Worm (Caenorhabditis elegans) whole organism, late embryonic: ENCODE results near the gene slc-25A26.
A peak's percentile ranks its signal among the peaks of the same experiment; 100 is the strongest.

ENCODE experiments used
- C08G9.2 ChIP-seq: sonication (generic microtip); optimal IDR thresholded peaks from 2 replicates; lab custom pipeline; 2016; ENCODE audit warnings: mild to moderate bottlenecking, missing genetic modification characterization, moderate library complexity, missing compliant biosample characterization
- F13H6.1 ChIP-seq: sonication (generic microtip); optimal IDR thresholded peaks from 2 replicates; lab custom pipeline; 2016; ENCODE audit warnings: missing genetic modification characterization, missing compliant biosample characterization
- K09A11.1 ChIP-seq: sonication (generic microtip); optimal IDR thresholded peaks from 2 replicates; lab custom pipeline; 2017; ENCODE audit warnings: antibody characterized with exemption, mild to moderate bottlenecking, missing genetic modification characterization, missing compliant biosample characterization; ENCODE audit not compliant: insufficient read depth
- Y22D7AL.16 ChIP-seq: sonication (generic microtip); optimal IDR thresholded peaks from 2 replicates; lab custom pipeline; 2016; ENCODE audit warnings: missing genetic modification characterization, missing compliant biosample characterization
- ama-1 ChIP-seq: fragments of 150-350 bp; optimal IDR thresholded peaks from 2 replicates; lab custom pipeline; 2014
- ceh-14 ChIP-seq: sonication (generic microtip); optimal IDR thresholded peaks from 2 replicates; lab custom pipeline; 2016; ENCODE audit warnings: missing genotype, missing genetic modification characterization, missing compliant biosample characterization
- ceh-18 ChIP-seq: sonication (generic microtip); optimal IDR thresholded peaks from 2 replicates; lab custom pipeline; 2016; ENCODE audit warnings: missing genetic modification characterization, missing compliant biosample characterization
- ceh-22 ChIP-seq: sonication (generic microtip); optimal IDR thresholded peaks from 2 replicates; lab custom pipeline; 2017; ENCODE audit warnings: missing biosample characterization, missing genetic modification characterization
- ceh-30 ChIP-seq: fragments of 150-350 bp; optimal IDR thresholded peaks from 2 replicates; lab custom pipeline; 2014; ENCODE audit warnings: missing biosample characterization, missing genetic modification characterization
- ceh-34 ChIP-seq: sonication (generic microtip); optimal IDR thresholded peaks from 2 replicates; lab custom pipeline; 2016; ENCODE audit warnings: mild to moderate bottlenecking, missing genetic modification characterization, missing compliant biosample characterization
- ceh-45 ChIP-seq: fragments of 200-800 bp; sonication (Bioruptor generic); IDR thresholded peaks from 2 replicates; pipeline ENCODE4 v1.3.6; 2022; ENCODE audit warnings: missing genetic modification reagents, missing genetic modification characterization, missing compliant biosample characterization
- ceh-48 ChIP-seq: sonication (generic microtip); optimal IDR thresholded peaks from 2 replicates; lab custom pipeline; 2016; ENCODE audit warnings: missing genetic modification characterization, inconsistent platforms, missing compliant biosample characterization
- ceh-6 ChIP-seq: fragments of 200-800 bp; sonication (Bioruptor generic); optimal IDR thresholded peaks from 2 replicates; lab custom pipeline; 2018; ENCODE audit warnings: mild to moderate bottlenecking, missing genetic modification characterization, missing compliant biosample characterization
- ceh-9 ChIP-seq: sonication (generic microtip); optimal IDR thresholded peaks from 2 replicates; lab custom pipeline; 2016; ENCODE audit warnings: mild to moderate bottlenecking, missing genetic modification characterization, inconsistent platforms, missing compliant biosample characterization
- che-1 ChIP-seq: sonication (generic microtip); optimal IDR thresholded peaks from 2 replicates; lab custom pipeline; 2016; ENCODE audit warnings: mild to moderate bottlenecking, missing genetic modification characterization, missing compliant biosample characterization
- elt-4 ChIP-seq: sonication (generic microtip); optimal IDR thresholded peaks from 2 replicates; lab custom pipeline; 2016; ENCODE audit warnings: missing genetic modification characterization, missing compliant biosample characterization
- ets-4 ChIP-seq: sonication (generic microtip); optimal IDR thresholded peaks from 2 replicates; lab custom pipeline; 2016; ENCODE audit warnings: missing genetic modification characterization, missing compliant biosample characterization
- eyg-1 ChIP-seq: sonication (generic microtip); optimal IDR thresholded peaks from 2 replicates; lab custom pipeline; 2016; ENCODE audit warnings: missing genotype, missing genetic modification characterization, missing compliant biosample characterization
- fax-1 ChIP-seq: sonication (generic microtip); optimal IDR thresholded peaks from 2 replicates; lab custom pipeline; 2016; ENCODE audit warnings: missing genotype, missing genetic modification characterization, missing compliant biosample characterization
- fkh-10 ChIP-seq: fragments of 150-350 bp; optimal IDR thresholded peaks from 2 replicates; lab custom pipeline; 2014; ENCODE audit warnings: missing biosample characterization, missing genetic modification reagents, missing genetic modification characterization
- fkh-6 ChIP-seq: sonication (generic microtip); optimal IDR thresholded peaks from 2 replicates; lab custom pipeline; 2016; ENCODE audit warnings: missing genetic modification characterization, missing compliant biosample characterization
- gmeb-2 ChIP-seq: sonication (generic microtip); optimal IDR thresholded peaks from 2 replicates; lab custom pipeline; 2016; ENCODE audit warnings: missing genetic modification characterization, inconsistent platforms, missing compliant biosample characterization
- hlh-13 ChIP-seq: fragments of 200-800 bp; sonication (Bioruptor generic); optimal IDR thresholded peaks from 2 replicates; lab custom pipeline; 2018; ENCODE audit warnings: mild to moderate bottlenecking, missing genetic modification characterization, missing compliant biosample characterization
- hlh-15 ChIP-seq: sonication (generic microtip); optimal IDR thresholded peaks from 2 replicates; lab custom pipeline; 2016; ENCODE audit warnings: missing genetic modification characterization, missing compliant biosample characterization
- hlh-30 ChIP-seq: sonication (generic microtip); optimal IDR thresholded peaks from 2 replicates; lab custom pipeline; 2017; ENCODE audit warnings: antibody characterized with exemption, missing genetic modification characterization, missing compliant biosample characterization; ENCODE audit not compliant: insufficient read depth
- hlh-6 ChIP-seq: sonication (generic microtip); optimal IDR thresholded peaks from 2 replicates; lab custom pipeline; 2016; ENCODE audit warnings: missing genotype, missing genetic modification characterization, missing compliant biosample characterization
- hlh-8 ChIP-seq: sonication (generic microtip); optimal IDR thresholded peaks from 2 replicates; lab custom pipeline; 2016; ENCODE audit warnings: missing genotype, missing genetic modification characterization, missing compliant biosample characterization
- nfya-1 ChIP-seq: sonication (generic microtip); optimal IDR thresholded peaks from 2 replicates; lab custom pipeline; 2017; ENCODE audit warnings: missing genetic modification characterization, mild to moderate bottlenecking, missing compliant biosample characterization, antibody characterized with exemption, moderate library complexity
- nhr-11 ChIP-seq: fragments of 150-350 bp; optimal IDR thresholded peaks from 2 replicates; lab custom pipeline; 2014; ENCODE audit warnings: missing biosample characterization, missing genetic modification characterization
- nhr-232 ChIP-seq: sonication (generic microtip); optimal IDR thresholded peaks from 2 replicates; lab custom pipeline; 2016; ENCODE audit warnings: missing genetic modification characterization, missing compliant biosample characterization
- npax-4 ChIP-seq: sonication (generic microtip); optimal IDR thresholded peaks from 2 replicates; lab custom pipeline; 2016; ENCODE audit warnings: missing genetic modification characterization, missing compliant biosample characterization
- pag-3 ChIP-seq: sonication (generic microtip); optimal IDR thresholded peaks from 2 replicates; lab custom pipeline; 2016; ENCODE audit warnings: missing compliant biosample characterization, missing genetic modification characterization, borderline replicate concordance
- pax-1 ChIP-seq: fragments of 150-350 bp; optimal IDR thresholded peaks from 2 replicates; lab custom pipeline; 2014; ENCODE audit warnings: missing biosample characterization, missing genetic modification characterization
- pha-2 ChIP-seq: sonication (generic microtip); optimal IDR thresholded peaks from 2 replicates; lab custom pipeline; 2017; ENCODE audit warnings: mild to moderate bottlenecking, missing genetic modification characterization, missing compliant biosample characterization
- pha-4 ChIP-seq: fragments of 150-350 bp; optimal IDR thresholded peaks from 2 replicates; lab custom pipeline; 2018; ENCODE audit warnings: missing biosample characterization, missing genetic modification reagents, missing genetic modification characterization
- ref-2 ChIP-seq: sonication (generic microtip); optimal IDR thresholded peaks from 2 replicates; lab custom pipeline; 2016; ENCODE audit warnings: missing genetic modification characterization, missing compliant biosample characterization
- sdc-2 ChIP-seq: sonication (generic microtip); optimal IDR thresholded peaks from 2 replicates; lab custom pipeline; 2016; ENCODE audit warnings: missing genotype, missing genetic modification characterization, missing compliant biosample characterization
- sox-4 ChIP-seq: sonication (generic microtip); optimal IDR thresholded peaks from 2 replicates; lab custom pipeline; 2017; ENCODE audit warnings: mild to moderate bottlenecking, missing genetic modification characterization, inconsistent platforms, missing compliant biosample characterization
- tbx-2 ChIP-seq: sonication (generic microtip); optimal IDR thresholded peaks from 2 replicates; lab custom pipeline; 2016; ENCODE audit warnings: missing genetic modification characterization, missing compliant biosample characterization
- tbx-7 ChIP-seq: sonication (generic microtip); optimal IDR thresholded peaks from 2 replicates; lab custom pipeline; 2016; ENCODE audit warnings: missing genotype, missing genetic modification characterization, missing compliant biosample characterization
- ttx-3 ChIP-seq: sonication (generic microtip); optimal IDR thresholded peaks from 2 replicates; lab custom pipeline; 2016; ENCODE audit warnings: missing genetic modification reagents, missing genetic modification characterization, missing compliant biosample characterization
- unc-3 ChIP-seq, 2 experiments: fragments of 200-800 bp in 1 of 2; sonication (Bioruptor generic) in 1 of 2; sonication (generic microtip) in 1 of 2; conservative IDR thresholded peaks in 1 of 2; optimal IDR thresholded peaks in 1 of 2; 2 replicates each; pipeline versions ENCODE4 v1.3.6 to Lab custom; 2016 to 2022; ENCODE audit warnings: missing compliant biosample characterization in 2 of 2, missing genetic modification characterization in 2 of 2, missing genetic modification reagents in 1 of 2
- unc-42 ChIP-seq: sonication (generic microtip); optimal IDR thresholded peaks from 2 replicates; lab custom pipeline; 2016; ENCODE audit warnings: missing genotype, missing genetic modification characterization, missing compliant biosample characterization
- unc-55 ChIP-seq: sonication (generic microtip); optimal IDR thresholded peaks from 2 replicates; lab custom pipeline; 2017; ENCODE audit warnings: missing biosample characterization, missing genetic modification reagents, missing genetic modification characterization
- unc-86 ChIP-seq: sonication (generic microtip); optimal IDR thresholded peaks from 2 replicates; lab custom pipeline; 2016; ENCODE audit warnings: missing genetic modification characterization, missing compliant biosample characterization
- zip-5 ChIP-seq: sonication (generic microtip); optimal IDR thresholded peaks from 2 replicates; lab custom pipeline; 2016; ENCODE audit warnings: missing genetic modification characterization, missing compliant biosample characterization
- ztf-16 ChIP-seq: sonication (generic microtip); optimal IDR thresholded peaks from 2 replicates; lab custom pipeline; 2017; ENCODE audit warnings: missing genetic modification characterization, missing compliant biosample characterization

The slc-25A26 gene

ce11 chrIV:8925990-8926389, 4.3 kb upstream of the slc-25A26 start, which contains the start of the genes D1046.2 and cfim-2:
TSS of gene D1046.2 (minus strand) at chrIV:8926067.
TSS of gene cfim-2 (plus strand) at chrIV:8926324.
- TF ChIP-seq unc-42 (tag; lab: Kevin White, UChicago), result peak; percentile 7
- no peak for TF ChIP-seq ttx-3 (tag; lab: Kevin White, UChicago)
- peak; percentile 53 for TF ChIP-seq ceh-48 (tag; lab: Kevin White, UChicago)
- no peak for TF ChIP-seq Y22D7AL.16 (tag; lab: Kevin White, UChicago)

ce11 chrIV:8926511-8926910, 3.7 kb upstream of the slc-25A26 start:
- TF ChIP-seq pag-3 (tag; lab: Kevin White, UChicago) (no peak), fkh-6 (tag; lab: Kevin White, UChicago) (no peak), fkh-10 (GFP tag; lab: Kevin White, UChicago) (no peak), unc-3 (GFP tag; conservative IDR thresholded peaks at IDR 0.05; lab: Robert Waterston, UW) (no peak), unc-3 (tag; optimal IDR thresholded peaks at IDR 0.05; lab: Kevin White, UChicago) (no peak), elt-4 (tag; lab: Kevin White, UChicago) (no peak), ceh-9 (tag; lab: Kevin White, UChicago) (no peak), ceh-18 (tag; lab: Kevin White, UChicago) (no peak)

ce11 chrIV:8927093-8927492, 3.1 kb upstream of the slc-25A26 start:
- TF ChIP-seq nfya-1 (tag; lab: Kevin White, UChicago) (peak; percentile 66), ceh-30 (tag; lab: Kevin White, UChicago) (peak; percentile 77), pha-2 (tag; lab: Kevin White, UChicago) (peak; percentile 90), hlh-6 (peak; percentile 99), fkh-10 (GFP tag; lab: Kevin White, UChicago) (peak; percentile 40), hlh-13 (peak; percentile 96), pag-3 (tag; lab: Kevin White, UChicago) (peak; percentile 91), ztf-16 (tag; lab: Kevin White, UChicago) (peak; percentile 96), unc-55 (peak; percentile 75), ttx-3 (tag; lab: Kevin White, UChicago) (peak; percentile 94), C08G9.2 (tag; lab: Kevin White, UChicago) (peak; percentile 92), hlh-8 (peak; percentile 73), pha-4 (tag; lab: Kevin White, UChicago) (no peak), sox-4 (tag; lab: Kevin White, UChicago) (peak; percentile 98), Y22D7AL.16 (tag; lab: Kevin White, UChicago) (peak; percentile 89), tbx-2 (tag; lab: Kevin White, UChicago) (peak; percentile 89), ceh-34 (tag; lab: Kevin White, UChicago) (peak; percentile 94), unc-3 (GFP tag; conservative IDR thresholded peaks at IDR 0.05; lab: Robert Waterston, UW) (peak; percentile 88), unc-3 (tag; optimal IDR thresholded peaks at IDR 0.05; lab: Kevin White, UChicago) (peak; percentile 91), elt-4 (tag; lab: Kevin White, UChicago) (no peak), sdc-2 (peak; percentile 90), che-1 (tag; lab: Kevin White, UChicago) (peak; percentile 96), ceh-45 (peak; percentile 96), eyg-1 (tag; lab: Kevin White, UChicago) (peak; percentile 90), F13H6.1 (tag; lab: Kevin White, UChicago) (peak; percentile 95), ama-1 (no peak), fax-1 (tag; lab: Kevin White, UChicago) (peak; percentile 87), ceh-14 (tag; lab: Kevin White, UChicago) (peak; percentile 93), gmeb-2 (tag; lab: Kevin White, UChicago) (peak; percentile 96), nhr-11 (tag; lab: Kevin White, UChicago) (no peak), hlh-15 (peak; percentile 88), hlh-30 (tag; lab: Kevin White, UChicago) (peak; percentile 94), ets-4 (peak; percentile 78), zip-5 (peak; percentile 45), ref-2 (tag; lab: Kevin White, UChicago) (peak; percentile 89), unc-86 (tag; lab: Kevin White, UChicago) (peak; percentile 97), tbx-7 (tag; lab: Kevin White, UChicago) (peak; percentile 69), ceh-6 (GFP tag; lab: Kevin White, UChicago) (peak; percentile 97), nhr-232 (tag; lab: Kevin White, UChicago) (peak; percentile 94), K09A11.1 (tag; lab: Kevin White, UChicago) (peak; percentile 81), ceh-22 (tag; lab: Kevin White, UChicago) (no peak), pax-1 (no peak), ceh-48 (tag; lab: Kevin White, UChicago) (peak; percentile 94), npax-4 (tag; lab: Kevin White, UChicago) (peak; percentile 78)
